Comparison of ENCODE assay signal across 2 fruit fly cellular contexts in genomic region chr3L:10851853-10852346, dm6.
TF ChIP-seq lines count a peak whose summit lies in the region.

No protein-coding gene starts in this region.

TF ChIP-seq in whole organism, embryonic, 481 proteins besides CTCF, POLR2A, EP300 and RAD21 (continued from another document and continues in another):
- peak; percentile 17 for TF ChIP-seq CG10209 (GFP tag; optimal IDR thresholded peaks at IDR 0.05; lab: Kevin White, UChicago)
- TF ChIP-seq unpg (GFP tag; optimal IDR thresholded peaks at IDR 0.05; lab: Kevin White, UChicago) = peak; percentile 20
- no peak for TF ChIP-seq nerfin-1 (tag; optimal IDR thresholded peaks at IDR 0.05; lab: Kevin White, UChicago)
- TF ChIP-seq dmrt99B (tag; optimal IDR thresholded peaks at IDR 0.05; lab: Kevin White, UChicago) = peak; percentile 60
- TF ChIP-seq Fer2 (tag; optimal IDR thresholded peaks at IDR 0.05; lab: Kevin White, UChicago) = no peak
- TF ChIP-seq stc (GFP tag; IDR thresholded peaks at IDR 0.05; lab: Robert Waterston, UW) = 0 out of 2 replicates have a peak, but pooled peaks have one; percentile 2
- no peak for TF ChIP-seq CG9609 (GFP tag; optimal IDR thresholded peaks at IDR 0.05; lab: Kevin White, UChicago)
- peak; percentile 10 for TF ChIP-seq CG17385 (GFP tag; optimal IDR thresholded peaks at IDR 0.05; lab: Kevin White, UChicago)
- TF ChIP-seq CG30403 (GFP tag; optimal IDR thresholded peaks at IDR 0.05; lab: Kevin White, UChicago) = peak; percentile 58
- TF ChIP-seq org-1 (GFP tag; optimal IDR thresholded peaks at IDR 0.05; lab: Kevin White, UChicago) = peak; percentile 38
- peak; percentile 8 for TF ChIP-seq cato (GFP tag; optimal IDR thresholded peaks at IDR 0.05; lab: Kevin White, UChicago; ENCODE audit: borderline replicate concordance)
- TF ChIP-seq PHDP (tag; optimal IDR thresholded peaks at IDR 0.05; lab: Kevin White, UChicago) = peak; percentile 13
- TF ChIP-seq Chrac-16 (GFP tag; optimal IDR thresholded peaks at IDR 0.05; lab: Kevin White, UChicago) = peak; percentile 17
- peak; percentile 44 for TF ChIP-seq CG6689 (GFP tag; IDR thresholded peaks at IDR 0.05; lab: Robert Waterston, UW)
- no peak for TF ChIP-seq gt (GFP tag; IDR thresholded peaks at IDR 0.05; lab: Robert Waterston, UW)
- no peak for TF ChIP-seq bowl (GFP tag; IDR thresholded peaks at IDR 0.05; lab: Robert Waterston, UW)
- TF ChIP-seq CG4424 (GFP tag; optimal IDR thresholded peaks at IDR 0.05; lab: Kevin White, UChicago) = peak; percentile 40
- TF ChIP-seq dmrt11E (tag; optimal IDR thresholded peaks at IDR 0.05; lab: Kevin White, UChicago) = peak; percentile 68
- TF ChIP-seq D19A (tag; optimal IDR thresholded peaks at IDR 0.05; lab: Kevin White, UChicago) = peak; percentile 30
- peak; percentile 55 for TF ChIP-seq CG9437 (GFP tag; optimal IDR thresholded peaks at IDR 0.05; lab: Kevin White, UChicago)
- no peak for TF ChIP-seq CG5245 (GFP tag; optimal IDR thresholded peaks at IDR 0.05; lab: Kevin White, UChicago)
- no peak for TF ChIP-seq Six4 (GFP tag; optimal IDR thresholded peaks at IDR 0.05; lab: Kevin White, UChicago)
- peak; percentile 29 for TF ChIP-seq bcd (GFP tag; optimal IDR thresholded peaks at IDR 0.05; lab: Kevin White, UChicago)
- peak; percentile 47 for TF ChIP-seq CG8388 (GFP tag; optimal IDR thresholded peaks at IDR 0.05; lab: Kevin White, UChicago)
- peak; percentile 52 for TF ChIP-seq CG12391 (tag; optimal IDR thresholded peaks at IDR 0.05; lab: Kevin White, UChicago)
- TF ChIP-seq CG2678 (tag; optimal IDR thresholded peaks at IDR 0.05; lab: Kevin White, UChicago) = peak; percentile 45
- no peak for TF ChIP-seq Vsx1 (GFP tag; optimal IDR thresholded peaks at IDR 0.05; lab: Kevin White, UChicago)
- TF ChIP-seq Mes4 (GFP tag; optimal IDR thresholded peaks at IDR 0.05; lab: Kevin White, UChicago) = no peak
- TF ChIP-seq gce (GFP tag; IDR thresholded peaks at IDR 0.05; lab: Robert Waterston, UW) = 0 out of 3 replicates have a peak, but pooled peaks have one; percentile 7
- TF ChIP-seq CG7839 (tag; optimal IDR thresholded peaks at IDR 0.05; lab: Kevin White, UChicago) = peak; percentile 41
- TF ChIP-seq Pdp1 (GFP tag; optimal IDR thresholded peaks at IDR 0.05; lab: Kevin White, UChicago) = no peak
- no peak for TF ChIP-seq CG4820 (GFP tag; optimal IDR thresholded peaks at IDR 0.05; lab: Kevin White, UChicago)
- TF ChIP-seq H15 (GFP tag; IDR thresholded peaks at IDR 0.05; lab: Robert Waterston, UW) = no peak
- TF ChIP-seq D (optimal IDR thresholded peaks at IDR 0.05; lab: Kevin White, UChicago) = no peak
- TF ChIP-seq D (GFP tag; optimal IDR thresholded peaks at IDR 0.05; lab: Kevin White, UChicago) = peak; percentile 39
- TF ChIP-seq CG14710 (tag; optimal IDR thresholded peaks at IDR 0.05; lab: Kevin White, UChicago) = peak; percentile 56
- TF ChIP-seq Usf (GFP tag; optimal IDR thresholded peaks at IDR 0.05; lab: Kevin White, UChicago) = peak; percentile 9
- TF ChIP-seq Xrp1 (GFP tag; IDR thresholded peaks at IDR 0.05; lab: Robert Waterston, UW) = peak; percentile 21; the same call in 1 of the 2 replicates
- no peak for TF ChIP-seq CG2199 (GFP tag; IDR thresholded peaks at IDR 0.05; lab: Robert Waterston, UW)
- TF ChIP-seq Hr51 (GFP tag; optimal IDR thresholded peaks at IDR 0.05; lab: Kevin White, UChicago) = peak in 1 of 2 experiments; percentile 56
- TF ChIP-seq caup (GFP tag; optimal IDR thresholded peaks at IDR 0.05; lab: Kevin White, UChicago; ENCODE audit: severe bottlenecking) = no peak
- TF ChIP-seq ro (GFP tag; IDR thresholded peaks at IDR 0.05; lab: Robert Waterston, UW) = no peak
- TF ChIP-seq CG3281 (GFP tag; optimal IDR thresholded peaks at IDR 0.05; lab: Kevin White, UChicago) = no peak
- TF ChIP-seq B-H1 (GFP tag; IDR thresholded peaks at IDR 0.05; lab: Robert Waterston, UW) = no peak
- TF ChIP-seq Dp (GFP tag; optimal IDR thresholded peaks at IDR 0.05; lab: Kevin White, UChicago) = no peak
- no peak for TF ChIP-seq CG4282 (GFP tag; optimal IDR thresholded peaks at IDR 0.05; lab: Kevin White, UChicago)
- TF ChIP-seq lilli (GFP tag; optimal IDR thresholded peaks at IDR 0.05; lab: Kevin White, UChicago) = no peak
- no peak for TF ChIP-seq her (GFP tag; optimal IDR thresholded peaks at IDR 0.05; lab: Kevin White, UChicago)
- TF ChIP-seq chn (GFP tag; optimal IDR thresholded peaks at IDR 0.05; lab: Kevin White, UChicago) = no peak
- no peak for TF ChIP-seq sens-2 (GFP tag; IDR thresholded peaks at IDR 0.05; lab: Robert Waterston, UW)
- peak; percentile 17 for TF ChIP-seq CG13424 (tag; optimal IDR thresholded peaks at IDR 0.05; lab: Kevin White, UChicago)
- TF ChIP-seq Hr3 (GFP tag; optimal IDR thresholded peaks at IDR 0.05; lab: Kevin White, UChicago) = peak; percentile 50
- TF ChIP-seq grau (tag; optimal IDR thresholded peaks at IDR 0.05; lab: Kevin White, UChicago) = peak; percentile 34
- peak in 1 of 2 experiments; percentile 34 for TF ChIP-seq bsh (GFP tag; optimal IDR thresholded peaks at IDR 0.05; lab: Kevin White, UChicago)
- peak; percentile 36 for TF ChIP-seq Sox102F (GFP tag; optimal IDR thresholded peaks at IDR 0.05; lab: Kevin White, UChicago)
- no peak for TF ChIP-seq pita (GFP tag; optimal IDR thresholded peaks at IDR 0.05; lab: Kevin White, UChicago)
- TF ChIP-seq Atf6 (GFP tag; IDR thresholded peaks at IDR 0.05; lab: Robert Waterston, UW) = no peak
- peak; percentile 34 for TF ChIP-seq tio (GFP tag; optimal IDR thresholded peaks at IDR 0.05; lab: Kevin White, UChicago)
- TF ChIP-seq phol (tag; optimal IDR thresholded peaks at IDR 0.05; lab: Kevin White, UChicago) = peak; percentile 67
- TF ChIP-seq CG7928 (GFP tag; optimal IDR thresholded peaks at IDR 0.05; lab: Kevin White, UChicago) = no peak
- peak; percentile 76 for TF ChIP-seq gem (tag; optimal IDR thresholded peaks at IDR 0.05; lab: Kevin White, UChicago)
- TF ChIP-seq CoRest (tag; optimal IDR thresholded peaks at IDR 0.05; lab: Kevin White, UChicago) = peak; percentile 50
- TF ChIP-seq CG18262 (tag; optimal IDR thresholded peaks at IDR 0.05; lab: Kevin White, UChicago) = peak; percentile 87
- no peak for TF ChIP-seq peb (GFP tag; IDR thresholded peaks at IDR 0.05; lab: Robert Waterston, UW)
- TF ChIP-seq CG1602 (GFP tag; optimal IDR thresholded peaks at IDR 0.05; lab: Kevin White, UChicago) = peak; percentile 37
- no peak for TF ChIP-seq Adf1 (GFP tag; IDR thresholded peaks at IDR 0.05; lab: Robert Waterston, UW)
- TF ChIP-seq CG2120 (GFP tag; optimal IDR thresholded peaks at IDR 0.05; lab: Kevin White, UChicago) = peak; percentile 22

TF ChIP-seq in whole organism, prepupa, 60 proteins besides CTCF, POLR2A, EP300 and RAD21 (continued from another document):
- TF ChIP-seq esn (GFP tag; optimal IDR thresholded peaks at IDR 0.05; lab: Kevin White, UChicago) = peak; percentile 90
- TF ChIP-seq CG11902 (GFP tag; optimal IDR thresholded peaks at IDR 0.05; lab: Kevin White, UChicago) = peak; percentile 58
- peak; percentile 68 for TF ChIP-seq achi (GFP tag; optimal IDR thresholded peaks at IDR 0.05; lab: Kevin White, UChicago)
- TF ChIP-seq dac (GFP tag; optimal IDR thresholded peaks at IDR 0.05; lab: Kevin White, UChicago) = no peak
- TF ChIP-seq Hr39 (GFP tag; optimal IDR thresholded peaks at IDR 0.05; lab: Kevin White, UChicago) = peak; percentile 66
- peak; percentile 83 for TF ChIP-seq Smox (GFP tag; optimal IDR thresholded peaks at IDR 0.05; lab: Kevin White, UChicago)
- peak; percentile 18; the same call in 1 of the 2 replicates for TF ChIP-seq Gug (GFP tag; IDR thresholded peaks at IDR 0.05; lab: Robert Waterston, UW)
- peak; percentile 16 for TF ChIP-seq CG16779 (tag; optimal IDR thresholded peaks at IDR 0.05; lab: Kevin White, UChicago)
- peak; percentile 83 for TF ChIP-seq Met (GFP tag; optimal IDR thresholded peaks at IDR 0.05; lab: Kevin White, UChicago)
- TF ChIP-seq Blimp-1 (GFP tag; optimal IDR thresholded peaks at IDR 0.05; lab: Kevin White, UChicago) = peak; percentile 45
- TF ChIP-seq CG6854 (GFP tag; optimal IDR thresholded peaks at IDR 0.05; lab: Kevin White, UChicago) = no peak
- peak; percentile 72 for TF ChIP-seq Hr4 (GFP tag; optimal IDR thresholded peaks at IDR 0.05; lab: Kevin White, UChicago)
- TF ChIP-seq CG11294 (GFP tag; IDR thresholded peaks at IDR 0.05; lab: Robert Waterston, UW) = no peak
- TF ChIP-seq CG9139 (GFP tag; optimal IDR thresholded peaks at IDR 0.05; lab: Kevin White, UChicago) = no peak
- peak; percentile 39 for TF ChIP-seq CG8319 (GFP tag; optimal IDR thresholded peaks at IDR 0.05; lab: Kevin White, UChicago)
- TF ChIP-seq CG15336 (GFP tag; IDR thresholded peaks at IDR 0.05; lab: Robert Waterston, UW) = no peak; the same call in 1 of the 2 replicates
- peak; percentile 74 for TF ChIP-seq lz (GFP tag; optimal IDR thresholded peaks at IDR 0.05; lab: Kevin White, UChicago)
- TF ChIP-seq CG7368 (GFP tag; optimal IDR thresholded peaks at IDR 0.05; lab: Kevin White, UChicago) = no peak
- TF ChIP-seq topi (GFP tag; optimal IDR thresholded peaks at IDR 0.05; lab: Kevin White, UChicago) = peak; percentile 86
- peak; percentile 73 for TF ChIP-seq Sox15 (GFP tag; optimal IDR thresholded peaks at IDR 0.05; lab: Kevin White, UChicago)
- peak; percentile 42 for TF ChIP-seq CG6276 (GFP tag; optimal IDR thresholded peaks at IDR 0.05; lab: Kevin White, UChicago)
- 0 out of 3 replicates have a peak, but pooled peaks have one; percentile 12 for TF ChIP-seq CG8119 (GFP tag; IDR thresholded peaks at IDR 0.05; lab: Robert Waterston, UW)
- TF ChIP-seq net (GFP tag; optimal IDR thresholded peaks at IDR 0.05; lab: Kevin White, UChicago) = peak; percentile 68
- TF ChIP-seq CG8632 (GFP tag; optimal IDR thresholded peaks at IDR 0.05; lab: Kevin White, UChicago) = peak; percentile 79
- TF ChIP-seq spab (GFP tag; optimal IDR thresholded peaks at IDR 0.05; lab: Kevin White, UChicago) = peak; percentile 67
- no peak for TF ChIP-seq Sox102F (GFP tag; optimal IDR thresholded peaks at IDR 0.05; lab: Kevin White, UChicago)
- TF ChIP-seq CG32006 (GFP tag; optimal IDR thresholded peaks at IDR 0.05; lab: Kevin White, UChicago) = peak; percentile 87
- TF ChIP-seq CG10669 (GFP tag; optimal IDR thresholded peaks at IDR 0.05; lab: Kevin White, UChicago) = peak; percentile 72
- peak; percentile 71 for TF ChIP-seq CG11762 (GFP tag; optimal IDR thresholded peaks at IDR 0.05; lab: Kevin White, UChicago; ENCODE audit: insufficient read depth)
- TF ChIP-seq CG3919 (GFP tag; optimal IDR thresholded peaks at IDR 0.05; lab: Kevin White, UChicago) = peak; percentile 72
- no peak for TF ChIP-seq fkh (GFP tag; optimal IDR thresholded peaks at IDR 0.05; lab: Kevin White, UChicago)
- no peak; the same call in 1 of the 3 replicates for TF ChIP-seq CG6163 (GFP tag; IDR thresholded peaks at IDR 0.05; lab: Robert Waterston, UW)
- peak in 1 of 2 experiments; percentile 59 for TF ChIP-seq ss (GFP tag; optimal IDR thresholded peaks at IDR 0.05; lab: Kevin White, UChicago)
- TF ChIP-seq svp (GFP tag; lab: Kevin White, UChicago) = peak; percentile 88
- TF ChIP-seq Hr38 (GFP tag; optimal IDR thresholded peaks at IDR 0.05; lab: Kevin White, UChicago) = no peak
- TF ChIP-seq Lpt (GFP tag; optimal IDR thresholded peaks at IDR 0.05; lab: Kevin White, UChicago) = no peak
- TF ChIP-seq CG4318 (GFP tag; optimal IDR thresholded peaks at IDR 0.05; lab: Kevin White, UChicago) = peak; percentile 75
